Worm (Caenorhabditis elegans) whole organism, L4/young adult: ENCODE data around the gene F49F1.9.

ENCODE experiments used
- W03F9.2 ChIP-seq: fragments of 150-350 bp; optimal IDR thresholded peaks from 2 replicates; lab custom pipeline; 2014; ENCODE audit warnings: missing biosample characterization, missing genetic modification characterization
- dao-5 ChIP-seq: sonication (generic microtip); optimal IDR thresholded peaks from 2 replicates; lab custom pipeline; 2016; ENCODE audit warnings: missing genotype, missing genetic modification characterization, moderate library complexity, missing compliant biosample characterization
- him-1 ChIP-seq: sonication (generic microtip); optimal IDR thresholded peaks from 2 replicates; lab custom pipeline; 2016; ENCODE audit warnings: missing genotype, missing genetic modification reagents, missing genetic modification characterization, missing compliant biosample characterization

- TF ChIP-seq dao-5 (tag; lab: Kevin White, UChicago), result no peak
- TF ChIP-seq him-1, result no peak
- TF ChIP-seq W03F9.2 (tag; lab: Kevin White, UChicago), result no peak
Measured at ce11 chrIV:4117432-4117831, 19.9 kb downstream of the F49F1.9 start, which contains the start of gene drd-50.
